Worm (Caenorhabditis elegans) whole organism, L1 larva: ENCODE data around the gene Y48A6B.7.

ENCODE experiments used
- C04F5.9 ChIP-seq: sonication (generic microtip); optimal IDR thresholded peaks from 2 replicates; lab custom pipeline; 2016; ENCODE audit warnings: missing genetic modification characterization, missing compliant biosample characterization
- alr-1 ChIP-seq: fragments of 200-800 bp; sonication (Bioruptor generic); optimal IDR thresholded peaks from 2 replicates; lab custom pipeline; 2018; ENCODE audit warnings: borderline replicate concordance, mild to moderate bottlenecking, missing genetic modification characterization, missing compliant biosample characterization
- ama-1 ChIP-seq: fragments of 150-350 bp; optimal IDR thresholded peaks from 2 replicates; lab custom pipeline; 2014
- blmp-1 ChIP-seq: fragments of 150-350 bp; optimal IDR thresholded peaks from 2 replicates; lab custom pipeline; 2014; ENCODE audit warnings: missing biosample characterization, missing genetic modification characterization
- ceh-63 ChIP-seq: fragments of 200-800 bp; sonication (Bioruptor generic); optimal IDR thresholded peaks from 2 replicates; lab custom pipeline; 2018; ENCODE audit warnings: mild to moderate bottlenecking, missing genetic modification characterization, missing compliant biosample characterization
- ceh-8 ChIP-seq: fragments of 200-800 bp; sonication (Bioruptor generic); optimal IDR thresholded peaks from 2 replicates; lab custom pipeline; 2018; ENCODE audit warnings: mild to moderate bottlenecking, missing genetic modification characterization, moderate library complexity, missing compliant biosample characterization
- dpl-1 ChIP-seq, 3 experiments: fragments of 150-350 bp in 2 of 3; sonication (generic microtip) in 1 of 3; optimal IDR thresholded peaks; 2 replicates each; lab custom pipeline; 2014 to 2017; ENCODE audit warnings: missing biosample characterization in 3 of 3, missing genetic modification characterization in 3 of 3, missing genetic modification reagents in 3 of 3
- dsc-1 ChIP-seq: sonication (generic microtip); optimal IDR thresholded peaks from 2 replicates; lab custom pipeline; 2016; ENCODE audit warnings: mild to moderate bottlenecking, missing genetic modification characterization, missing compliant biosample characterization
- efl-1 ChIP-seq, 4 experiments: fragments of 150-350 bp; optimal IDR thresholded peaks in 3 of 4; peaks in 1 of 4; 1 replicate in 1 of 4; 2 replicates in 3 of 4; lab custom pipeline; 2014; ENCODE audit warnings: missing biosample characterization in 2 of 4, missing genetic modification characterization in 2 of 4, missing genetic modification reagents in 2 of 4
- efl-3 ChIP-seq: fragments of 200-800 bp; sonication (Bioruptor generic); optimal IDR thresholded peaks from 2 replicates; lab custom pipeline; 2018; ENCODE audit warnings: mild to moderate bottlenecking, missing genetic modification characterization, missing compliant biosample characterization
- egl-13 ChIP-seq: sonication (generic microtip); optimal IDR thresholded peaks from 2 replicates; lab custom pipeline; 2016; ENCODE audit warnings: missing genotype, missing genetic modification reagents, missing genetic modification characterization, missing compliant biosample characterization
- egl-27 ChIP-seq, 2 experiments: fragments of 150-350 bp in 1 of 2; sonication (generic microtip); optimal IDR thresholded peaks; 3 replicates each; lab custom pipeline; 2017 to 2018; ENCODE audit warnings: missing biosample characterization in 2 of 2, missing genetic modification characterization in 2 of 2, missing genetic modification reagents in 2 of 2
- elt-2 ChIP-seq: sonication (generic microtip); optimal IDR thresholded peaks from 2 replicates; lab custom pipeline; 2016; ENCODE audit warnings: missing genetic modification characterization, mild to moderate bottlenecking, inconsistent platforms, missing compliant biosample characterization, missing genetic modification reagents
- fkh-10 ChIP-seq: sonication (generic microtip); optimal IDR thresholded peaks from 2 replicates; lab custom pipeline; 2017; ENCODE audit warnings: missing biosample characterization, missing genetic modification reagents, missing genetic modification characterization
- hlh-17 ChIP-seq: fragments of 200-800 bp; sonication (Bioruptor generic); optimal IDR thresholded peaks from 2 replicates; lab custom pipeline; 2018; ENCODE audit warnings: missing genetic modification characterization, mild to moderate bottlenecking, missing compliant biosample characterization, moderate library complexity, borderline replicate concordance
- hlh-4 ChIP-seq: sonication (generic microtip); optimal IDR thresholded peaks from 2 replicates; lab custom pipeline; 2016; ENCODE audit warnings: mild to moderate bottlenecking, missing genetic modification characterization, missing compliant biosample characterization
- irx-1 ChIP-seq: sonication (generic microtip); optimal IDR thresholded peaks from 2 replicates; lab custom pipeline; 2016; ENCODE audit warnings: missing genetic modification characterization, missing compliant biosample characterization
- isw-1 ChIP-seq: fragments of 200-800 bp; sonication (Bioruptor generic); IDR thresholded peaks from 2 replicates; pipeline ENCODE4 v1.3.6; 2022; ENCODE audit warnings: missing genetic modification characterization, missing compliant biosample characterization
- lin-15B ChIP-seq: fragments of 150-350 bp; sonication (generic microtip); optimal IDR thresholded peaks from 3 replicates; lab custom pipeline; 2014; ENCODE audit warnings: missing biosample characterization, missing genetic modification characterization
- lin-39 ChIP-seq: fragments of 150-350 bp; optimal IDR thresholded peaks from 2 replicates; lab custom pipeline; 2014; ENCODE audit warnings: missing biosample characterization, missing genetic modification reagents, missing genetic modification characterization
- mab-9 ChIP-seq: fragments of 200-800 bp; sonication (Bioruptor generic); IDR thresholded peaks from 2 replicates; pipeline ENCODE4 v1.3.6; 2022; ENCODE audit warnings: missing genetic modification reagents, missing genetic modification characterization, missing compliant biosample characterization
- mdl-1 ChIP-seq, 2 experiments: fragments of 150-350 bp; optimal IDR thresholded peaks; 2 replicates each; lab custom pipeline; 2014 to 2017; ENCODE audit warnings: missing biosample characterization in 2 of 2, missing genetic modification characterization in 2 of 2, inconsistent platforms in 1 of 2
- mef-2 ChIP-seq: fragments of 150-350 bp; optimal IDR thresholded peaks from 2 replicates; lab custom pipeline; 2014; ENCODE audit warnings: missing biosample characterization, missing genetic modification characterization
- nhr-11 ChIP-seq: fragments of 150-350 bp; optimal IDR thresholded peaks from 2 replicates; lab custom pipeline; 2014; ENCODE audit warnings: missing biosample characterization, missing genetic modification characterization
- nhr-20 ChIP-seq: sonication (generic microtip); optimal IDR thresholded peaks from 2 replicates; lab custom pipeline; 2016; ENCODE audit warnings: mild to moderate bottlenecking, missing genetic modification characterization, missing compliant biosample characterization
- nhr-47 ChIP-seq: sonication (generic microtip); optimal IDR thresholded peaks from 2 replicates; lab custom pipeline; 2016; ENCODE audit warnings: mild to moderate bottlenecking, missing genetic modification characterization, moderate library complexity, missing compliant biosample characterization
- nhr-71 ChIP-seq: sonication (generic microtip); optimal IDR thresholded peaks from 2 replicates; lab custom pipeline; 2016; ENCODE audit warnings: mild to moderate bottlenecking, missing genetic modification characterization, moderate library complexity, missing compliant biosample characterization
- nhr-84 ChIP-seq: sonication (generic microtip); optimal IDR thresholded peaks from 2 replicates; lab custom pipeline; 2017; ENCODE audit warnings: missing biosample characterization, missing genetic modification characterization
- pag-3 ChIP-seq: sonication (generic microtip); optimal IDR thresholded peaks from 2 replicates; lab custom pipeline; 2017; ENCODE audit warnings: missing genetic modification characterization, mild to moderate bottlenecking, missing compliant biosample characterization, antibody characterized with exemption, borderline replicate concordance; ENCODE audit not compliant: insufficient read depth
- skn-1 ChIP-seq: fragments of 150-350 bp; optimal IDR thresholded peaks from 2 replicates; lab custom pipeline; 2014; ENCODE audit warnings: missing biosample characterization, missing genetic modification characterization
- snu-23 ChIP-seq: sonication (generic microtip); optimal IDR thresholded peaks from 2 replicates; lab custom pipeline; 2016; ENCODE audit warnings: missing genetic modification characterization, missing compliant biosample characterization
- sup-37 ChIP-seq: fragments of 200-800 bp; sonication (Bioruptor generic); optimal IDR thresholded peaks from 2 replicates; lab custom pipeline; 2018; ENCODE audit warnings: mild to moderate bottlenecking, missing genetic modification characterization, missing compliant biosample characterization
- swsn-7 ChIP-seq: sonication (generic microtip); optimal IDR thresholded peaks from 2 replicates; lab custom pipeline; 2016; ENCODE audit warnings: missing genetic modification characterization, missing compliant biosample characterization
- tbx-2 ChIP-seq: sonication (generic microtip); optimal IDR thresholded peaks from 2 replicates; lab custom pipeline; 2016; ENCODE audit warnings: missing genetic modification characterization, missing compliant biosample characterization
- unc-130 ChIP-seq: fragments of 150-350 bp; optimal IDR thresholded peaks from 2 replicates; lab custom pipeline; 2017; ENCODE audit warnings: missing biosample characterization, missing genetic modification characterization, inconsistent platforms
- unc-30 ChIP-seq: sonication (generic microtip); optimal IDR thresholded peaks from 2 replicates; lab custom pipeline; 2017; ENCODE audit warnings: missing biosample characterization, missing genetic modification characterization
- unc-86 ChIP-seq: sonication (generic microtip); optimal IDR thresholded peaks from 2 replicates; lab custom pipeline; 2016; ENCODE audit warnings: missing genetic modification characterization, missing compliant biosample characterization
- vab-15 ChIP-seq: sonication (generic microtip); optimal IDR thresholded peaks from 2 replicates; lab custom pipeline; 2017; ENCODE audit warnings: missing genotype, mild to moderate bottlenecking, missing genetic modification characterization, missing compliant biosample characterization
- xbp-1 ChIP-seq: sonication (generic microtip); optimal IDR thresholded peaks from 2 replicates; lab custom pipeline; 2016; ENCODE audit warnings: missing genetic modification characterization, missing compliant biosample characterization
- zag-1 ChIP-seq: fragments of 150-350 bp; optimal IDR thresholded peaks from 2 replicates; lab custom pipeline; 2014; ENCODE audit warnings: missing biosample characterization, missing genetic modification characterization

The Y48A6B.7 gene

ce11 chrIII:11066691-11067090, 40.3 kb upstream of the Y48A6B.7 start (continued):
- TF ChIP-seq dpl-1 (GFP tag; optimal IDR thresholded peaks at IDR 0.05; lab: Kevin White, UChicago) (peak; percentile 58 to 78 (median 77)), vab-15 (tag; lab: Kevin White, UChicago) (no peak), dsc-1 (peak; percentile 95), egl-13 (tag; lab: Kevin White, UChicago) (peak; percentile 74), efl-3 (GFP tag; lab: Kevin White, UChicago) (no peak), isw-1 (peak; percentile 66), mef-2 (tag; lab: Kevin White, UChicago) (peak; percentile 49), snu-23 (GFP tag; lab: Kevin White, UChicago) (peak; percentile 90), lin-39 (tag; lab: Kevin White, UChicago) (peak; percentile 81), hlh-17 (GFP tag; lab: Kevin White, UChicago) (no peak), elt-2 (peak; percentile 47), swsn-7 (peak; percentile 83), nhr-20 (tag; lab: Kevin White, UChicago) (peak; percentile 79), nhr-71 (tag; lab: Kevin White, UChicago) (peak; percentile 90), alr-1 (tag; lab: Kevin White, UChicago) (no peak), sup-37 (GFP tag; lab: Kevin White, UChicago) (peak; percentile 84), nhr-84 (tag; lab: Kevin White, UChicago) (no peak), zag-1 (tag; lab: Kevin White, UChicago) (no peak), lin-15B (no peak), tbx-2 (peak; percentile 88), unc-86 (tag; lab: Kevin White, UChicago) (peak; percentile 71), mdl-1 (tag; optimal IDR thresholded peaks at IDR 0.05; lab: Kevin White, UChicago) (peak in 1 of 2 experiments; percentile 80), nhr-47 (tag; lab: Kevin White, UChicago) (peak; percentile 93), ceh-8 (GFP tag; lab: Kevin White, UChicago) (peak; percentile 59), ceh-63 (GFP tag; lab: Kevin White, UChicago) (peak; percentile 19), C04F5.9 (tag; lab: Kevin White, UChicago) (peak; percentile 52), pag-3 (tag; lab: Kevin White, UChicago) (no peak), fkh-10 (GFP tag; lab: Kevin White, UChicago) (peak; percentile 43), efl-1 (optimal IDR thresholded peaks at IDR 0.05; lab: Kevin White, UChicago) (peak; percentile 63 to 82), efl-1 (GFP tag; optimal IDR thresholded peaks at IDR 0.05 in 1 of 2; lab: Kevin White, UChicago) (peak; percentile 75 to 98), unc-130 (tag; lab: Kevin White, UChicago) (peak; percentile 79)

ce11 chrIII:11064576-11064975, 38.2 kb upstream of the Y48A6B.7 start:
- no peak for TF ChIP-seq lin-15B
- no peak for TF ChIP-seq mdl-1 (tag; optimal IDR thresholded peaks at IDR 0.05; lab: Kevin White, UChicago)
- TF ChIP-seq vab-15 (tag; lab: Kevin White, UChicago), result no peak
- no peak for TF ChIP-seq nhr-11 (tag; lab: Kevin White, UChicago)
- no peak for TF ChIP-seq ama-1 (lab: Kevin White, UChicago)
- no peak for TF ChIP-seq blmp-1 (tag; lab: Kevin White, UChicago)
- TF ChIP-seq tbx-2, result no peak
- TF ChIP-seq xbp-1, result no peak
- TF ChIP-seq skn-1 (tag; lab: Kevin White, UChicago), result no peak
- no peak for TF ChIP-seq unc-30
- TF ChIP-seq mab-9, result no peak
- TF ChIP-seq egl-27 (tag; optimal IDR thresholded peaks at IDR 0.05; lab: Kevin White, UChicago), result no peak
- no peak for TF ChIP-seq irx-1 (tag; lab: Kevin White, UChicago)
- no peak for TF ChIP-seq hlh-4
